Fruit fly (Drosophila melanogaster) whole organism, embryonic: Measurements from ENCODE around the gene CG18233.
A peak's percentile ranks its signal among the peaks of the same experiment; 100 is the strongest.

ENCODE experiments used
- BtbVII ChIP-seq: fragments of 200-800 bp; sonication (Bioruptor generic); optimal IDR thresholded peaks from 3 replicates; lab custom pipeline; 2017; ENCODE audit warnings: missing biosample characterization, mild to moderate bottlenecking, missing genetic modification characterization
- CG10274 ChIP-seq: fragments of 200-800 bp; sonication (Bioruptor generic); optimal IDR thresholded peaks from 3 replicates; lab custom pipeline; 2017; ENCODE audit warnings: missing biosample characterization, mild to moderate bottlenecking, missing genetic modification characterization
- CG10565 ChIP-seq: fragments of 200-800 bp; sonication (Bioruptor generic); optimal IDR thresholded peaks from 3 replicates; lab custom pipeline; 2016; ENCODE audit warnings: missing biosample characterization, mild to moderate bottlenecking, missing genetic modification characterization
- CG11398 ChIP-seq: fragments of 200-800 bp; sonication (Bioruptor generic); optimal IDR thresholded peaks from 2 replicates; lab custom pipeline; 2016; ENCODE audit warnings: missing biosample characterization, missing genetic modification characterization
- CG11456 ChIP-seq: fragments of 200-800 bp; sonication (Bioruptor generic); IDR thresholded peaks from 3 replicates; pipeline ENCODE4 v1.3.6; 2022; ENCODE audit warnings: missing biosample characterization, missing genetic modification characterization
- CG12155 ChIP-seq: fragments of 200-800 bp; sonication (Bioruptor generic); optimal IDR thresholded peaks from 3 replicates; lab custom pipeline; 2016; ENCODE audit warnings: missing biosample characterization, missing genetic modification characterization
- CG12942 ChIP-seq: fragments of 200-800 bp; sonication (Bioruptor generic); optimal IDR thresholded peaks from 3 replicates; lab custom pipeline; 2016; ENCODE audit warnings: missing biosample characterization, missing genetic modification characterization
- CG13894 ChIP-seq: fragments of 200-800 bp; sonication (Bioruptor generic); optimal IDR thresholded peaks from 3 replicates; lab custom pipeline; 2018; ENCODE audit warnings: missing biosample characterization, mild to moderate bottlenecking, missing genetic modification characterization, moderate library complexity
- CG14710 ChIP-seq: fragments of 200-800 bp; sonication (Bioruptor generic); optimal IDR thresholded peaks from 3 replicates; lab custom pipeline; 2019; ENCODE audit warnings: missing biosample characterization, mild to moderate bottlenecking, missing genetic modification characterization, moderate library complexity
- CG15011 ChIP-seq: fragments of 200-800 bp; sonication (Bioruptor generic); optimal IDR thresholded peaks from 3 replicates; lab custom pipeline; 2018; ENCODE audit warnings: missing biosample characterization, mild to moderate bottlenecking, missing genetic modification characterization
- CG1529 ChIP-seq: fragments of 200-800 bp; sonication (Bioruptor generic); optimal IDR thresholded peaks from 3 replicates; lab custom pipeline; 2018; ENCODE audit warnings: missing biosample characterization, missing genetic modification characterization
- CG17385 ChIP-seq: fragments of 200-800 bp; sonication (Bioruptor generic); optimal IDR thresholded peaks from 3 replicates; lab custom pipeline; 2018; ENCODE audit warnings: missing biosample characterization, mild to moderate bottlenecking, missing genetic modification characterization
- CG18262 ChIP-seq: fragments of 200-800 bp; optimal IDR thresholded peaks from 3 replicates; lab custom pipeline; 2019; ENCODE audit warnings: missing biosample characterization, mild to moderate bottlenecking, missing genetic modification characterization, moderate library complexity
- CG2199 ChIP-seq: fragments of 200-800 bp; sonication (Bioruptor generic); IDR thresholded peaks from 3 replicates; pipeline ENCODE4 v1.3.6; 2022; ENCODE audit warnings: missing biosample characterization, missing genetic modification characterization
- CG30403 ChIP-seq: fragments of 200-800 bp; sonication (Bioruptor generic); optimal IDR thresholded peaks from 3 replicates; lab custom pipeline; 2016; ENCODE audit warnings: missing biosample characterization, missing genetic modification characterization
- CG3065 ChIP-seq: fragments of 200-800 bp; sonication (Bioruptor generic); optimal IDR thresholded peaks from 2 replicates; lab custom pipeline; 2016; ENCODE audit warnings: missing biosample characterization, missing genetic modification characterization
- CG33213 ChIP-seq: fragments of 200-800 bp; sonication (Bioruptor generic); optimal IDR thresholded peaks from 3 replicates; lab custom pipeline; 2016; ENCODE audit warnings: missing biosample characterization, missing genetic modification characterization
- CG4360 ChIP-seq: fragments of 200-800 bp; sonication (Bioruptor generic); IDR thresholded peaks from 2 replicates; pipeline ENCODE4 v1.3.6; 2022; ENCODE audit warnings: missing biosample characterization, missing genetic modification characterization
- CG4854 ChIP-seq: fragments of 200-800 bp; sonication (Bioruptor generic); optimal IDR thresholded peaks from 2 replicates; lab custom pipeline; 2016; ENCODE audit warnings: missing biosample characterization, missing genetic modification characterization, inconsistent platforms
- CG5245 ChIP-seq: fragments of 200-800 bp; sonication (Bioruptor generic); optimal IDR thresholded peaks from 3 replicates; lab custom pipeline; 2016; ENCODE audit warnings: missing biosample characterization, missing genetic modification characterization
- CG7928 ChIP-seq: fragments of 200-800 bp; sonication (Bioruptor generic); optimal IDR thresholded peaks from 2 replicates; lab custom pipeline; 2017; ENCODE audit warnings: missing biosample characterization, mild to moderate bottlenecking, missing genetic modification characterization
- CG8281 ChIP-seq: fragments of 200-800 bp; sonication (Bioruptor generic); optimal IDR thresholded peaks from 2 replicates; lab custom pipeline; 2018; ENCODE audit warnings: missing biosample characterization, mild to moderate bottlenecking, missing genetic modification characterization, moderate library complexity
- CG8290 ChIP-seq, 3 experiments: fragments of 200-800 bp; sonication (Bioruptor generic); optimal IDR thresholded peaks; 2 replicates each; lab custom pipeline; 2016 to 2019; ENCODE audit warnings: missing biosample characterization in 3 of 3, missing genetic modification characterization in 3 of 3, mild to moderate bottlenecking in 2 of 3, moderate library complexity in 1 of 3
- Dll ChIP-seq: fragments of 200-800 bp; sonication (Bioruptor generic); IDR thresholded peaks from 4 replicates; pipeline ENCODE4 v1.3.6; 2022; ENCODE audit warnings: missing biosample characterization, missing genetic modification characterization; ENCODE audit not compliant: partially characterized antibody
- E2f1 ChIP-seq: fragments of 200-800 bp; sonication (Bioruptor generic); IDR thresholded peaks from 2 replicates; pipeline ENCODE4 v1.3.6; 2022; ENCODE audit warnings: missing biosample characterization, missing genetic modification characterization
- Gug ChIP-seq: fragments of 200-800 bp; sonication (Bioruptor generic); IDR thresholded peaks from 4 replicates; pipeline ENCODE4 v1.3.6; 2022; ENCODE audit warnings: missing biosample characterization, missing genetic modification characterization
- HHEX ChIP-seq: fragments of 200-800 bp; sonication (Bioruptor generic); optimal IDR thresholded peaks from 3 replicates; lab custom pipeline; 2017; ENCODE audit warnings: missing biosample characterization, mild to moderate bottlenecking, missing genetic modification characterization, missing genetic modification reagents
- HmgZ ChIP-seq: fragments of 200-800 bp; sonication (Bioruptor generic); optimal IDR thresholded peaks from 2 replicates; lab custom pipeline; 2018; ENCODE audit warnings: missing biosample characterization, mild to moderate bottlenecking, missing genetic modification characterization
- NC2β ChIP-seq: fragments of 200-800 bp; sonication (Bioruptor generic); optimal IDR thresholded peaks from 2 replicates; lab custom pipeline; 2016; ENCODE audit warnings: missing biosample characterization, missing genetic modification characterization
- NK7.1 ChIP-seq: fragments of 200-800 bp; sonication (Bioruptor generic); optimal IDR thresholded peaks from 3 replicates; lab custom pipeline; 2016; ENCODE audit warnings: missing biosample characterization, missing genetic modification characterization
- Optix ChIP-seq: fragments of 200-800 bp; sonication (Bioruptor generic); IDR thresholded peaks from 3 replicates; pipeline ENCODE4 v1.3.6; 2022; ENCODE audit warnings: missing biosample characterization, missing genetic modification characterization
- Sox102F ChIP-seq: fragments of 200-800 bp; sonication (Bioruptor generic); optimal IDR thresholded peaks from 2 replicates; lab custom pipeline; 2018; ENCODE audit warnings: missing biosample characterization, mild to moderate bottlenecking, missing genetic modification characterization, moderate library complexity
- TFAM ChIP-seq: fragments of 200-800 bp; sonication (Bioruptor generic); optimal IDR thresholded peaks from 2 replicates; lab custom pipeline; 2017; ENCODE audit warnings: missing biosample characterization, missing genetic modification characterization, inconsistent platforms
- amos ChIP-seq: fragments of 200-800 bp; sonication (Bioruptor generic); IDR thresholded peaks from 2 replicates; pipeline ENCODE4 v1.3.6; 2022; ENCODE audit warnings: missing biosample characterization, missing genetic modification characterization; ENCODE audit not compliant: partially characterized antibody
- bbx ChIP-seq: fragments of 200-800 bp; sonication (Bioruptor generic); IDR thresholded peaks from 2 replicates; pipeline ENCODE4 v1.3.6; 2022; ENCODE audit warnings: missing biosample characterization, missing genetic modification characterization; ENCODE audit not compliant: partially characterized antibody
- br ChIP-seq: fragments of >200 bp; optimal IDR thresholded peaks from 2 replicates; lab custom pipeline; 2017
- crp ChIP-seq, 2 experiments: fragments of 200-800 bp; sonication (Bioruptor generic); optimal IDR thresholded peaks; 2 replicates in 1 of 2; 3 replicates in 1 of 2; lab custom pipeline; 2017; ENCODE audit warnings: missing biosample characterization in 2 of 2, missing genetic modification characterization in 2 of 2, mild to moderate bottlenecking in 1 of 2, moderate library complexity in 1 of 2
- dan ChIP-seq: fragments of 200-800 bp; sonication (Bioruptor generic); IDR thresholded peaks from 2 replicates; pipeline ENCODE4 v1.3.6; 2022; ENCODE audit warnings: missing biosample characterization, missing genetic modification characterization
- dmrt11E ChIP-seq: fragments of 200-800 bp; sonication (Bioruptor generic); optimal IDR thresholded peaks from 3 replicates; lab custom pipeline; 2018; ENCODE audit warnings: missing biosample characterization, mild to moderate bottlenecking, missing genetic modification characterization, moderate library complexity
- eyg ChIP-seq: fragments of 200-800 bp; sonication (Bioruptor generic); optimal IDR thresholded peaks from 3 replicates; lab custom pipeline; 2016; ENCODE audit warnings: missing biosample characterization, missing genetic modification characterization
- fd3F ChIP-seq: fragments of 200-800 bp; sonication (Bioruptor generic); optimal IDR thresholded peaks from 2 replicates; lab custom pipeline; 2018; ENCODE audit warnings: missing biosample characterization, mild to moderate bottlenecking, missing genetic modification characterization, moderate library complexity
- ftz-f1 ChIP-seq: fragments of 200-800 bp; sonication (Bioruptor generic); optimal IDR thresholded peaks from 2 replicates; lab custom pipeline; 2016; ENCODE audit warnings: missing biosample characterization, missing genetic modification characterization
- gce ChIP-seq: fragments of 200-800 bp; sonication (Bioruptor generic); IDR thresholded peaks from 3 replicates; pipeline ENCODE4 v1.3.6; 2022; ENCODE audit warnings: missing biosample characterization, missing genetic modification characterization
- hbn ChIP-seq: fragments of 200-800 bp; sonication (Bioruptor generic); IDR thresholded peaks from 2 replicates; pipeline ENCODE4 v1.3.6; 2022; ENCODE audit warnings: missing biosample characterization, missing genetic modification characterization; ENCODE audit not compliant: partially characterized antibody
- luna ChIP-seq: fragments of 200-800 bp; sonication (Bioruptor generic); optimal IDR thresholded peaks from 2 replicates; lab custom pipeline; 2016; ENCODE audit warnings: missing biosample characterization, missing genetic modification characterization
- peb ChIP-seq: fragments of 200-800 bp; sonication (Bioruptor generic); IDR thresholded peaks from 2 replicates; pipeline ENCODE4 v1.3.6; 2022; ENCODE audit warnings: missing biosample characterization, missing genetic modification characterization
- psq ChIP-seq: fragments of 200-800 bp; sonication (Bioruptor generic); optimal IDR thresholded peaks from 2 replicates; lab custom pipeline; 2017; ENCODE audit warnings: missing biosample characterization, missing genetic modification characterization
- ranshi ChIP-seq: fragments of 200-800 bp; sonication (Bioruptor generic); IDR thresholded peaks from 2 replicates; pipeline ENCODE4 v1.3.6; 2022; ENCODE audit warnings: missing biosample characterization, missing genetic modification characterization

CG18233 gene

dm6 chr3L:18640584-18641527 is 35.6 kb downstream of the CG18233 start (continued):
- peak; percentile 53 for TF ChIP-seq TFAM (GFP tag; lab: Kevin White, UChicago)
- peak; percentile 85 for TF ChIP-seq CG11398 (GFP tag; lab: Kevin White, UChicago)
- TF ChIP-seq fd3F (GFP tag; lab: Kevin White, UChicago): peak; percentile 93
- TF ChIP-seq Sox102F (GFP tag; lab: Kevin White, UChicago): peak; percentile 93
- TF ChIP-seq CG14710 (tag; lab: Kevin White, UChicago): peak; percentile 78
- no peak for TF ChIP-seq ftz-f1 (GFP tag; lab: Kevin White, UChicago)
- TF ChIP-seq Gug: peak; percentile 95
- TF ChIP-seq E2f1 (GFP tag; lab: Robert Waterston, UW): peak; percentile 97
- TF ChIP-seq CG8290 (GFP tag; optimal IDR thresholded peaks at IDR 0.05; lab: Kevin White, UChicago): peak; percentile 4
- TF ChIP-seq CG8290 (tag; optimal IDR thresholded peaks at IDR 0.05; lab: Kevin White, UChicago): peak; percentile 59 to 99
- peak; percentile 61 for TF ChIP-seq dmrt11E (tag; lab: Kevin White, UChicago)
- TF ChIP-seq CG33213: peak; percentile 83
- TF ChIP-seq CG30403: peak; percentile 90
- no peak for TF ChIP-seq Optix (GFP tag; lab: Robert Waterston, UW)
- peak; percentile 90 for TF ChIP-seq HHEX
- TF ChIP-seq HmgZ (tag; lab: Kevin White, UChicago): peak; percentile 96
- peak; percentile 84 for TF ChIP-seq CG17385 (GFP tag; lab: Kevin White, UChicago)
- no peak for TF ChIP-seq Dll (GFP tag; lab: Robert Waterston, UW)
- peak; percentile 47 for TF ChIP-seq CG3065 (GFP tag; lab: Kevin White, UChicago)
- peak; percentile 90 for TF ChIP-seq CG5245
- TF ChIP-seq hbn (GFP tag; lab: Robert Waterston, UW): no peak
- peak; percentile 98 for TF ChIP-seq gce
- peak; percentile 93 for TF ChIP-seq CG12155 (GFP tag; lab: Kevin White, UChicago)
- peak; percentile 68 for TF ChIP-seq CG10274 (GFP tag; lab: Kevin White, UChicago)
- peak; percentile 74 for TF ChIP-seq CG4360 (GFP tag; lab: Robert Waterston, UW)
- TF ChIP-seq eyg: peak; percentile 89
- no peak for TF ChIP-seq bbx (GFP tag; lab: Robert Waterston, UW)
- TF ChIP-seq crp (GFP tag; optimal IDR thresholded peaks at IDR 0.05; lab: Kevin White, UChicago): peak in 1 of 2 experiments; percentile 68
- TF ChIP-seq CG11456 (GFP tag; lab: Robert Waterston, UW): peak; percentile 99
- TF ChIP-seq CG8281 (tag; lab: Kevin White, UChicago): peak; percentile 69
- TF ChIP-seq CG12942: peak; percentile 88
- peak; percentile 83 for TF ChIP-seq CG15011 (GFP tag; lab: Kevin White, UChicago)
- TF ChIP-seq BtbVII (GFP tag; lab: Kevin White, UChicago): peak; percentile 88
- no peak for TF ChIP-seq amos
- TF ChIP-seq CG7928: peak; percentile 74
- peak; percentile 64 for TF ChIP-seq CG1529 (GFP tag; lab: Kevin White, UChicago)
- peak; percentile 87 for TF ChIP-seq NC2β (GFP tag; lab: Kevin White, UChicago)
- TF ChIP-seq CG2199 (GFP tag; lab: Robert Waterston, UW): peak; percentile 95
- TF ChIP-seq NK7.1: peak; percentile 91
- TF ChIP-seq CG4854 (GFP tag; lab: Kevin White, UChicago): peak; percentile 88
- TF ChIP-seq luna (GFP tag; lab: Kevin White, UChicago): peak; percentile 95
- TF ChIP-seq ranshi: peak; percentile 99
- TF ChIP-seq br (lab: Kevin White, UChicago): no peak
- peak; percentile 83 for TF ChIP-seq dan (GFP tag; lab: Robert Waterston, UW)
- peak; percentile 92 for TF ChIP-seq peb
- peak; percentile 71 for TF ChIP-seq CG18262 (tag; lab: Kevin White, UChicago)
- peak; percentile 93 for TF ChIP-seq CG13894
- TF ChIP-seq CG10565 (GFP tag; lab: Kevin White, UChicago): peak; percentile 30
- peak; percentile 73 for TF ChIP-seq psq (GFP tag; lab: Kevin White, UChicago)
